Worm (Caenorhabditis elegans) whole organism, L3 larva: Measurements from ENCODE around the gene spp-11.

Experiments
- R02D3.7 ChIP-seq: fragments of 150-350 bp; optimal IDR thresholded peaks from 2 replicates; lab custom pipeline; 2014; ENCODE audit warnings: missing biosample characterization, missing genetic modification characterization
- ama-1 ChIP-seq: fragments of 150-350 bp; optimal IDR thresholded peaks from 2 replicates; lab custom pipeline; 2018
- elt-1 ChIP-seq: fragments of 150-350 bp; optimal IDR thresholded peaks from 2 replicates; lab custom pipeline; 2014; ENCODE audit warnings: missing biosample characterization, missing genetic modification characterization
- elt-3 ChIP-seq, 3 experiments: fragments of 150-350 bp in 1 of 3; sonication (generic microtip) in 2 of 3; optimal IDR thresholded peaks; 2 replicates in 2 of 3; 4 replicates in 1 of 3; lab custom pipeline; 2014 to 2017; ENCODE audit warnings: missing biosample characterization in 3 of 3, missing genetic modification characterization in 3 of 3
- fkh-10 ChIP-seq: sonication (generic microtip); optimal IDR thresholded peaks from 2 replicates; lab custom pipeline; 2017; ENCODE audit warnings: missing biosample characterization, missing genetic modification reagents, missing genetic modification characterization
- snpc-4 ChIP-seq: fragments of 150-350 bp; optimal IDR thresholded peaks from 2 replicates; lab custom pipeline; 2014; ENCODE audit warnings: missing biosample characterization, missing genetic modification characterization
- unc-62 ChIP-seq: fragments of 150-350 bp; sonication (generic microtip); optimal IDR thresholded peaks from 4 replicates; lab custom pipeline; 2014; ENCODE audit warnings: missing biosample characterization, missing genetic modification reagents, missing genetic modification characterization

DNA sequence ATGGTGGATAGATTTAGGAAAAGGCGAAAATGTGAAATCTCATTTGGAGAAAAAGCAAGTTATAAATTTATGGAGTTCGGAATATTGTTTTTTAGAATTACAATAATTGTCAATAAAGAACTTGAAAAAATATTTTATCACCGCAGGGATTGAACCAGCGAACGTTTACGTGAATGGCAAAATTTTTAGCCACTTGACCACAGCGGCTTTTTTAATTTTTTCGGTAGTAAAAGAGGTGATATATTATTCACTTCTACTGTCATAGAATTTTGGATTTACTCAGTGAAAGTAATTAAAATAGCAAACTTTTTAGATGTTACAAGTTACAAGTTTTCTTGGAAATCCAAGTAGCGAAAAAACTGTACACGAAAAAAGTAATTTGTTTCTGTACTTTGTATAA is 48.9 kb downstream of the spp-11 start:
- TF ChIP-seq ama-1 = no peak
- no peak for TF ChIP-seq elt-3 (tag; optimal IDR thresholded peaks at IDR 0.05; lab: Kevin White, UChicago)
- no peak for TF ChIP-seq fkh-10 (GFP tag; lab: Kevin White, UChicago)
- no peak for TF ChIP-seq elt-1
- TF ChIP-seq unc-62 (GFP tag; lab: Kevin White, UChicago) = no peak
- TF ChIP-seq snpc-4 (tag; lab: Kevin White, UChicago) = no peak
- no peak for TF ChIP-seq R02D3.7 (tag; lab: Kevin White, UChicago)
